Fruit fly (Drosophila melanogaster) whole organism, embryonic: ENCODE measurements around the gene Iris.

Experiments
- Abd-B ChIP-seq: fragments of 200-800 bp; sonication (Bioruptor generic); optimal IDR thresholded peaks from 2 replicates; lab custom pipeline; 2018; ENCODE audit warnings: missing biosample characterization, mild to moderate bottlenecking, missing genetic modification characterization, moderate library complexity
- Antp ChIP-seq: fragments of 200-800 bp; sonication (Bioruptor generic); optimal IDR thresholded peaks from 3 replicates; lab custom pipeline; 2016; ENCODE audit warnings: missing biosample characterization, missing genetic modification characterization
- B-H1 ChIP-seq: fragments of 200-800 bp; sonication (Bioruptor generic); IDR thresholded peaks from 3 replicates; pipeline ENCODE4 v1.3.6; 2022; ENCODE audit warnings: missing biosample characterization, missing genetic modification characterization
- Bteb2 ChIP-seq: fragments of 200-800 bp; sonication (Bioruptor generic); optimal IDR thresholded peaks from 2 replicates; lab custom pipeline; 2016; ENCODE audit warnings: missing biosample characterization, missing genetic modification characterization
- CG12155 ChIP-seq: fragments of 200-800 bp; sonication (Bioruptor generic); optimal IDR thresholded peaks from 3 replicates; lab custom pipeline; 2016; ENCODE audit warnings: missing biosample characterization, missing genetic modification characterization
- CG12236 ChIP-seq: fragments of 200-800 bp; sonication (Bioruptor generic); optimal IDR thresholded peaks from 2 replicates; lab custom pipeline; 2016; ENCODE audit warnings: missing biosample characterization, missing genetic modification characterization
- CG13424 ChIP-seq: fragments of 200-800 bp; sonication (Bioruptor generic); optimal IDR thresholded peaks from 2 replicates; lab custom pipeline; 2019; ENCODE audit warnings: missing biosample characterization, mild to moderate bottlenecking, missing genetic modification characterization, moderate library complexity
- CG13624 ChIP-seq: fragments of 200-800 bp; sonication (Bioruptor generic); optimal IDR thresholded peaks from 2 replicates; lab custom pipeline; 2016; ENCODE audit warnings: missing biosample characterization, missing genetic modification characterization
- CG13775 ChIP-seq: fragments of 200-800 bp; sonication (Bioruptor generic); optimal IDR thresholded peaks from 3 replicates; lab custom pipeline; 2017; ENCODE audit warnings: missing biosample characterization, mild to moderate bottlenecking, missing genetic modification characterization
- CG17328 ChIP-seq: fragments of 200-800 bp; sonication (Bioruptor generic); IDR thresholded peaks from 2 replicates; pipeline ENCODE4 v1.3.6; 2022; ENCODE audit warnings: missing biosample characterization, missing genetic modification characterization
- CG2120 ChIP-seq: fragments of 200-800 bp; sonication (Bioruptor generic); optimal IDR thresholded peaks from 3 replicates; lab custom pipeline; 2016; ENCODE audit warnings: missing biosample characterization, missing genetic modification characterization
- CG31388 ChIP-seq: fragments of 200-800 bp; sonication (Bioruptor generic); optimal IDR thresholded peaks from 2 replicates; lab custom pipeline; 2016; ENCODE audit warnings: missing biosample characterization, missing genetic modification characterization
- CG34376 ChIP-seq: fragments of 200-800 bp; sonication (Bioruptor generic); optimal IDR thresholded peaks from 2 replicates; lab custom pipeline; 2018; ENCODE audit warnings: missing biosample characterization, mild to moderate bottlenecking, missing genetic modification characterization
- CG3995 ChIP-seq: fragments of 200-800 bp; sonication (Bioruptor generic); optimal IDR thresholded peaks from 3 replicates; lab custom pipeline; 2016; ENCODE audit warnings: missing biosample characterization, missing genetic modification characterization
- CG4617 ChIP-seq: fragments of 200-800 bp; sonication (Bioruptor generic); optimal IDR thresholded peaks from 3 replicates; lab custom pipeline; 2016; ENCODE audit warnings: missing biosample characterization, missing genetic modification characterization, borderline replicate concordance
- CG4730 ChIP-seq: fragments of 200-800 bp; sonication (Bioruptor generic); IDR thresholded peaks from 2 replicates; pipeline ENCODE4 v1.3.6; 2022; ENCODE audit warnings: missing biosample characterization, missing genetic modification characterization
- CG6689 ChIP-seq: fragments of 200-800 bp; sonication (Bioruptor generic); IDR thresholded peaks from 2 replicates; pipeline ENCODE4 v1.3.6; 2022; ENCODE audit warnings: missing biosample characterization, missing genetic modification characterization
- CG7928 ChIP-seq: fragments of 200-800 bp; sonication (Bioruptor generic); optimal IDR thresholded peaks from 2 replicates; lab custom pipeline; 2017; ENCODE audit warnings: missing biosample characterization, mild to moderate bottlenecking, missing genetic modification characterization
- CG8089 ChIP-seq: fragments of 200-800 bp; sonication (Bioruptor generic); optimal IDR thresholded peaks from 3 replicates; lab custom pipeline; 2016; ENCODE audit warnings: missing biosample characterization, missing genetic modification characterization
- D ChIP-seq, 2 experiments: fragments of 200-800 bp in 1 of 2; fragments of >200 bp in 1 of 2; sonication (Bioruptor generic) in 1 of 2; optimal IDR thresholded peaks; 2 replicates in 1 of 2; 3 replicates in 1 of 2; lab custom pipeline; 2017; ENCODE audit warnings: mild to moderate bottlenecking in 1 of 2, missing biosample characterization in 1 of 2, missing genetic modification characterization in 1 of 2, missing genetic modification reagents in 1 of 2
- D19A ChIP-seq: fragments of 200-800 bp; optimal IDR thresholded peaks from 3 replicates; lab custom pipeline; 2019; ENCODE audit warnings: missing biosample characterization, mild to moderate bottlenecking, missing genetic modification characterization, moderate library complexity
- Dad ChIP-seq: fragments of 200-800 bp; sonication (Bioruptor generic); optimal IDR thresholded peaks from 3 replicates; lab custom pipeline; 2016; ENCODE audit warnings: missing biosample characterization, missing genetic modification characterization
- Drgx ChIP-seq: fragments of 200-800 bp; sonication (Bioruptor generic); IDR thresholded peaks from 2 replicates; pipeline ENCODE4 v1.3.6; 2022; ENCODE audit warnings: missing biosample characterization, missing genetic modification characterization
- Fer3 ChIP-seq: fragments of 200-800 bp; sonication (Bioruptor generic); optimal IDR thresholded peaks from 2 replicates; lab custom pipeline; 2018; ENCODE audit warnings: missing biosample characterization, mild to moderate bottlenecking, missing genetic modification characterization, moderate library complexity
- Hr3 ChIP-seq: fragments of 200-800 bp; sonication (Bioruptor generic); optimal IDR thresholded peaks from 3 replicates; lab custom pipeline; 2016; ENCODE audit warnings: missing biosample characterization, missing genetic modification characterization
- Med ChIP-seq: fragments of 200-800 bp; sonication (Bioruptor generic); peaks from one replicate; lab custom pipeline; 2016; ENCODE audit warnings: missing biosample characterization, missing genetic modification characterization, mild to moderate bottlenecking, inconsistent platforms, moderate library complexity
- Meics ChIP-seq: fragments of 200-800 bp; sonication (Bioruptor generic); optimal IDR thresholded peaks from 2 replicates; lab custom pipeline; 2017; ENCODE audit warnings: missing biosample characterization, mild to moderate bottlenecking, missing genetic modification characterization
- Mes4 ChIP-seq: fragments of 200-800 bp; sonication (Bioruptor generic); optimal IDR thresholded peaks from 2 replicates; lab custom pipeline; 2016; ENCODE audit warnings: missing biosample characterization, missing genetic modification characterization
- Mrtf ChIP-seq: fragments of 200-800 bp; sonication (Bioruptor generic); IDR thresholded peaks from 3 replicates; pipeline ENCODE4 v1.3.6; 2022; ENCODE audit warnings: missing biosample characterization, missing genetic modification characterization
- Pdp1 ChIP-seq, 2 experiments: fragments of 200-800 bp; sonication (Bioruptor generic); optimal IDR thresholded peaks; 3 replicates each; lab custom pipeline; 2016; ENCODE audit warnings: missing biosample characterization in 2 of 2, missing genetic modification characterization in 2 of 2, mild to moderate bottlenecking in 1 of 2, moderate library complexity in 1 of 2
- Sry-β ChIP-seq: fragments of 200-800 bp; sonication (Bioruptor generic); optimal IDR thresholded peaks from 2 replicates; lab custom pipeline; 2018; ENCODE audit warnings: missing biosample characterization, mild to moderate bottlenecking, missing genetic modification characterization, moderate library complexity
- cg ChIP-seq: fragments of 200-800 bp; sonication (Bioruptor generic); optimal IDR thresholded peaks from 3 replicates; lab custom pipeline; 2019; ENCODE audit warnings: missing biosample characterization, mild to moderate bottlenecking, missing genetic modification characterization, moderate library complexity
- crp ChIP-seq, 2 experiments: fragments of 200-800 bp; sonication (Bioruptor generic); optimal IDR thresholded peaks; 2 replicates in 1 of 2; 3 replicates in 1 of 2; lab custom pipeline; 2017; ENCODE audit warnings: missing biosample characterization in 2 of 2, missing genetic modification characterization in 2 of 2, mild to moderate bottlenecking in 1 of 2, moderate library complexity in 1 of 2
- dmrt11E ChIP-seq: fragments of 200-800 bp; sonication (Bioruptor generic); optimal IDR thresholded peaks from 3 replicates; lab custom pipeline; 2018; ENCODE audit warnings: missing biosample characterization, mild to moderate bottlenecking, missing genetic modification characterization, moderate library complexity
- exex ChIP-seq: fragments of 200-800 bp; sonication (Bioruptor generic); optimal IDR thresholded peaks from 4 replicates; lab custom pipeline; 2018; ENCODE audit warnings: missing biosample characterization, mild to moderate bottlenecking, missing genetic modification characterization, moderate library complexity
- grau ChIP-seq: fragments of 200-800 bp; optimal IDR thresholded peaks from 3 replicates; lab custom pipeline; 2019; ENCODE audit warnings: missing biosample characterization, mild to moderate bottlenecking, missing genetic modification characterization, moderate library complexity
- jing ChIP-seq: fragments of 200-800 bp; sonication (Bioruptor generic); optimal IDR thresholded peaks from 2 replicates; lab custom pipeline; 2018; ENCODE audit warnings: missing biosample characterization, mild to moderate bottlenecking, missing genetic modification characterization
- knrl ChIP-seq: fragments of 200-800 bp; sonication (Bioruptor generic); IDR thresholded peaks from 3 replicates; pipeline ENCODE4 v1.3.6; 2022; ENCODE audit warnings: missing biosample characterization, missing genetic modification characterization; ENCODE audit not compliant: partially characterized antibody
- lmd ChIP-seq: fragments of 200-800 bp; sonication (Bioruptor generic); IDR thresholded peaks from 2 replicates; pipeline ENCODE4 v1.3.6; 2022; ENCODE audit warnings: missing biosample characterization, missing genetic modification characterization
- mirr ChIP-seq: fragments of 200-800 bp; sonication (Bioruptor generic); optimal IDR thresholded peaks from 3 replicates; lab custom pipeline; 2018; ENCODE audit warnings: missing biosample characterization, mild to moderate bottlenecking, missing genetic modification characterization
- p53 ChIP-seq: fragments of 200-800 bp; sonication (Bioruptor generic); optimal IDR thresholded peaks from 2 replicates; lab custom pipeline; 2016; ENCODE audit warnings: missing biosample characterization, missing genetic modification characterization
- pan ChIP-seq, 4 experiments: fragments of >200 bp in 3 of 4; fragments of 200-800 bp in 1 of 4; sonication (Bioruptor generic) in 1 of 4; optimal IDR thresholded peaks in 3 of 4; IDR thresholded peaks in 1 of 4; 2 replicates each; pipeline versions ENCODE4 v1.3.6 to Lab custom; 2017 to 2022; ENCODE audit warnings: missing biosample characterization in 2 of 4, missing genetic modification characterization in 2 of 4, mixed read lengths in 1 of 4
- run ChIP-seq: fragments of 200-800 bp; sonication (Bioruptor generic); optimal IDR thresholded peaks from 3 replicates; lab custom pipeline; 2018; ENCODE audit warnings: missing biosample characterization, mild to moderate bottlenecking, missing genetic modification characterization
- slbo ChIP-seq: fragments of 200-800 bp; sonication (Bioruptor generic); IDR thresholded peaks from 2 replicates; pipeline ENCODE4 v1.3.6; 2022; ENCODE audit warnings: missing biosample characterization, missing genetic modification characterization
- stwl ChIP-seq: fragments of 200-800 bp; sonication (Bioruptor generic); optimal IDR thresholded peaks from 3 replicates; lab custom pipeline; 2018; ENCODE audit warnings: missing biosample characterization, mild to moderate bottlenecking, missing genetic modification characterization, moderate library complexity
- tll ChIP-seq, 2 experiments: fragments of 200-800 bp in 1 of 2; fragments of >200 bp in 1 of 2; sonication (Bioruptor generic) in 1 of 2; optimal IDR thresholded peaks; 2 replicates each; lab custom pipeline; 2017 to 2019; ENCODE audit warnings: missing biosample characterization in 2 of 2, missing genetic modification characterization in 2 of 2, mild to moderate bottlenecking in 1 of 2, moderate library complexity in 1 of 2
- vfl ChIP-seq: fragments of 200-800 bp; sonication (Bioruptor generic); optimal IDR thresholded peaks from 2 replicates; lab custom pipeline; 2016; ENCODE audit warnings: missing biosample characterization, missing genetic modification characterization
- zfh1 ChIP-seq: fragments of 200-800 bp; sonication (Bioruptor generic); IDR thresholded peaks from 3 replicates; pipeline ENCODE4 v1.3.6; 2022; ENCODE audit warnings: missing biosample characterization, missing genetic modification characterization

Iris gene

DNA sequence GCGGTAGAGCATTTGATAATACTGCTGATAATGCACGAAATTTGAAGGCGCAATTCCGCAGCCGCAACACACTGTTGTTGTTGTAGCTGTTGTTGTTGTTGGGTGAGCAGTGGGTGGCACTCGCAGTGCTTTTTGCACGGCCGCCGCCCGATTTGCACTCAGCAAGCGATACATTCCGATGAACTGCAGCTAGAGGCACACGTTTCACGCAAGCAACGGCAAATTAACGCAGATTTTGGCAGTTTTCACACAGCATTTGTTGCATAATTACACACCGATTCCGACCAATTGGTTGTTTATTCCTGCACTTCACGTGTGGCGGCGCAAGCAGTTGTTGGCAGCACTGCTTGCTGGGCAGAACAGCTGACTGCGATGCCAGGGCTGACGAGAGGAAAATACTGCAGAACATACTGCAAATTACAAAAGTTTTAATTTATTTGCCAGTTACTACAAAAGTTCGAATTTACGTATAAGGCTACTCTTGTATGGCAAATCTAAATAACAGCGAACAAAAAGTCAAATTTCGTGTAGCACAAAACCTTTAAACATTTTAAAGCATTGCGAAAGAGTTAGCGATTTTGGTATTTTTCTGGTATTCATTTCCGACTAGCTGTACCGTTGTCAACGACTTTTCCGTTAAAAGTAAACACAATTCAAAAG is 25.7 kb downstream of the Iris start, which contains the start of the genes PolrMT and CG14339 (continued):
- no peak for TF ChIP-seq tll (GFP tag; optimal IDR thresholded peaks at IDR 0.05; lab: Kevin White, UChicago)
- peak; percentile 18 for TF ChIP-seq mirr (GFP tag; lab: Kevin White, UChicago)
- peak; percentile 39 for TF ChIP-seq CG12155
- peak; percentile 34 for TF ChIP-seq vfl
- TF ChIP-seq CG34376 (GFP tag; lab: Kevin White, UChicago) = peak; percentile 10
- no peak for TF ChIP-seq grau (tag; lab: Kevin White, UChicago)
- TF ChIP-seq CG17328 (GFP tag; lab: Robert Waterston, UW) = 0 out of 2 replicates have a peak, but pooled peaks have one; percentile 11
- no peak for TF ChIP-seq pan (optimal IDR thresholded peaks at IDR 0.05; lab: Kevin White, UChicago)
- peak in 1 of 2 experiments; percentile 22 for TF ChIP-seq pan (GFP tag; optimal IDR thresholded peaks at IDR 0.05 in 1 of 2, IDR thresholded peaks at IDR 0.05 in 1 of 2)
- TF ChIP-seq CG31388 = no peak
- TF ChIP-seq CG13624 (GFP tag; lab: Kevin White, UChicago) = peak; percentile 36
- TF ChIP-seq CG4617 = peak; percentile 76
- peak; percentile 15 for TF ChIP-seq exex (tag; lab: Kevin White, UChicago)
- peak; percentile 29 for TF ChIP-seq CG13424 (tag; lab: Kevin White, UChicago)
- TF ChIP-seq CG3995 (GFP tag; lab: Kevin White, UChicago) = peak; percentile 45
- TF ChIP-seq lmd (GFP tag; lab: Robert Waterston, UW) = no peak
- TF ChIP-seq Drgx (GFP tag; lab: Robert Waterston, UW) = 0 out of 2 replicates have a peak, but pooled peaks have one; percentile 23
- TF ChIP-seq CG8089 (GFP tag; lab: Kevin White, UChicago) = peak; percentile 21
- peak; percentile 11 for TF ChIP-seq Meics (GFP tag; lab: Kevin White, UChicago)
- peak; percentile 60 for TF ChIP-seq Dad (GFP tag; lab: Kevin White, UChicago)
- TF ChIP-seq CG2120 = peak; percentile 65
- peak; percentile 89 for TF ChIP-seq Med (GFP tag; lab: Kevin White, UChicago)
- TF ChIP-seq cg (GFP tag; lab: Kevin White, UChicago) = no peak
- TF ChIP-seq jing = no peak
- no peak for TF ChIP-seq D (optimal IDR thresholded peaks at IDR 0.05; lab: Kevin White, UChicago)
- no peak for TF ChIP-seq D (GFP tag; optimal IDR thresholded peaks at IDR 0.05; lab: Kevin White, UChicago)
- no peak for TF ChIP-seq Bteb2 (GFP tag; lab: Kevin White, UChicago)
- TF ChIP-seq CG6689 = no peak
- TF ChIP-seq CG12236 (GFP tag; lab: Kevin White, UChicago) = peak; percentile 30
- TF ChIP-seq Mrtf (GFP tag; lab: Robert Waterston, UW) = no peak
- peak; percentile 35 for TF ChIP-seq Hr3 (GFP tag; lab: Kevin White, UChicago)
- TF ChIP-seq Pdp1 (GFP tag; optimal IDR thresholded peaks at IDR 0.05; lab: Kevin White, UChicago) = peak in 1 of 2 experiments; percentile 100
- peak; percentile 64 for TF ChIP-seq slbo (GFP tag; lab: Robert Waterston, UW)
- peak; percentile 96 to 99 for TF ChIP-seq crp (GFP tag; optimal IDR thresholded peaks at IDR 0.05; lab: Kevin White, UChicago)
- peak; percentile 37 for TF ChIP-seq stwl (tag; lab: Kevin White, UChicago)
- peak; percentile 4 for TF ChIP-seq run
- peak; percentile 49 for TF ChIP-seq Mes4 (GFP tag; lab: Kevin White, UChicago)
- peak; percentile 34 for TF ChIP-seq CG13775 (GFP tag; lab: Kevin White, UChicago)
- TF ChIP-seq Antp (GFP tag; lab: Kevin White, UChicago) = peak; percentile 10
- TF ChIP-seq CG4730 (GFP tag; lab: Robert Waterston, UW) = 0 out of 2 replicates have a peak, but pooled peaks have one; percentile 7
- TF ChIP-seq p53 (GFP tag; lab: Kevin White, UChicago) = peak; percentile 17
- TF ChIP-seq Fer3 (tag; lab: Kevin White, UChicago) = no peak
- TF ChIP-seq knrl (GFP tag; lab: Robert Waterston, UW) = peak; percentile 26; the same call in 1 of the 3 replicates
- TF ChIP-seq B-H1 (GFP tag; lab: Robert Waterston, UW) = no peak
- TF ChIP-seq zfh1 (GFP tag; lab: Robert Waterston, UW) = 0 out of 3 replicates have a peak, but pooled peaks have one; percentile 29
- no peak for TF ChIP-seq Sry-β (GFP tag; lab: Kevin White, UChicago)
- peak; percentile 41 for TF ChIP-seq Abd-B
- no peak for TF ChIP-seq D19A (tag; lab: Kevin White, UChicago)
- TF ChIP-seq CG7928 (GFP tag; lab: Kevin White, UChicago) = peak; percentile 96
- peak; percentile 20 for TF ChIP-seq dmrt11E (tag; lab: Kevin White, UChicago)
